Worm (Caenorhabditis elegans) whole organism, late embryonic: ENCODE data around the gene prk-2.

Experiments
- T23F11.4 ChIP-seq: fragments of 200-800 bp; sonication (Bioruptor generic); optimal IDR thresholded peaks from 2 replicates; lab custom pipeline; 2018; ENCODE audit warnings: mild to moderate bottlenecking, missing genetic modification characterization, missing compliant biosample characterization
- ahr-1 ChIP-seq: sonication (generic microtip); optimal IDR thresholded peaks from 2 replicates; lab custom pipeline; 2016; ENCODE audit warnings: missing genetic modification characterization, missing compliant biosample characterization
- ama-1 ChIP-seq: fragments of 150-350 bp; optimal IDR thresholded peaks from 2 replicates; lab custom pipeline; 2014
- ceh-2 ChIP-seq: sonication (generic microtip); optimal IDR thresholded peaks from 2 replicates; lab custom pipeline; 2016; ENCODE audit warnings: missing genotype, missing genetic modification characterization, missing compliant biosample characterization
- ceh-22 ChIP-seq: sonication (generic microtip); optimal IDR thresholded peaks from 2 replicates; lab custom pipeline; 2017; ENCODE audit warnings: missing biosample characterization, missing genetic modification characterization
- ceh-48 ChIP-seq: sonication (generic microtip); optimal IDR thresholded peaks from 2 replicates; lab custom pipeline; 2016; ENCODE audit warnings: missing genetic modification characterization, inconsistent platforms, missing compliant biosample characterization
- ceh-6 ChIP-seq: fragments of 200-800 bp; sonication (Bioruptor generic); optimal IDR thresholded peaks from 2 replicates; lab custom pipeline; 2018; ENCODE audit warnings: mild to moderate bottlenecking, missing genetic modification characterization, missing compliant biosample characterization
- ceh-9 ChIP-seq: sonication (generic microtip); optimal IDR thresholded peaks from 2 replicates; lab custom pipeline; 2016; ENCODE audit warnings: mild to moderate bottlenecking, missing genetic modification characterization, inconsistent platforms, missing compliant biosample characterization
- che-1 ChIP-seq: sonication (generic microtip); optimal IDR thresholded peaks from 2 replicates; lab custom pipeline; 2016; ENCODE audit warnings: mild to moderate bottlenecking, missing genetic modification characterization, missing compliant biosample characterization
- dmd-4 ChIP-seq: sonication (generic microtip); optimal IDR thresholded peaks from 2 replicates; lab custom pipeline; 2016; ENCODE audit warnings: borderline replicate concordance, missing genetic modification characterization, missing compliant biosample characterization
- dve-1 ChIP-seq: sonication (generic microtip); optimal IDR thresholded peaks from 2 replicates; lab custom pipeline; 2017; ENCODE audit warnings: antibody characterized with exemption, mild to moderate bottlenecking, missing genetic modification characterization, missing compliant biosample characterization
- elt-2 ChIP-seq: sonication (generic microtip); optimal IDR thresholded peaks from 2 replicates; lab custom pipeline; 2016; ENCODE audit warnings: missing genetic modification reagents, missing genetic modification characterization, missing compliant biosample characterization
- ets-4 ChIP-seq: sonication (generic microtip); optimal IDR thresholded peaks from 2 replicates; lab custom pipeline; 2016; ENCODE audit warnings: missing genetic modification characterization, missing compliant biosample characterization
- fkh-6 ChIP-seq: sonication (generic microtip); optimal IDR thresholded peaks from 2 replicates; lab custom pipeline; 2016; ENCODE audit warnings: missing genetic modification characterization, missing compliant biosample characterization
- gmeb-2 ChIP-seq: sonication (generic microtip); optimal IDR thresholded peaks from 2 replicates; lab custom pipeline; 2016; ENCODE audit warnings: missing genetic modification characterization, inconsistent platforms, missing compliant biosample characterization
- hlh-13 ChIP-seq: fragments of 200-800 bp; sonication (Bioruptor generic); optimal IDR thresholded peaks from 2 replicates; lab custom pipeline; 2018; ENCODE audit warnings: mild to moderate bottlenecking, missing genetic modification characterization, missing compliant biosample characterization
- hlh-15 ChIP-seq: sonication (generic microtip); optimal IDR thresholded peaks from 2 replicates; lab custom pipeline; 2016; ENCODE audit warnings: missing genetic modification characterization, missing compliant biosample characterization
- hlh-30 ChIP-seq: sonication (generic microtip); optimal IDR thresholded peaks from 2 replicates; lab custom pipeline; 2017; ENCODE audit warnings: antibody characterized with exemption, missing genetic modification characterization, missing compliant biosample characterization; ENCODE audit not compliant: insufficient read depth
- hlh-6 ChIP-seq: sonication (generic microtip); optimal IDR thresholded peaks from 2 replicates; lab custom pipeline; 2016; ENCODE audit warnings: missing genotype, missing genetic modification characterization, missing compliant biosample characterization
- nfya-1 ChIP-seq: sonication (generic microtip); optimal IDR thresholded peaks from 2 replicates; lab custom pipeline; 2017; ENCODE audit warnings: missing genetic modification characterization, mild to moderate bottlenecking, missing compliant biosample characterization, antibody characterized with exemption, moderate library complexity
- nhr-232 ChIP-seq: sonication (generic microtip); optimal IDR thresholded peaks from 2 replicates; lab custom pipeline; 2016; ENCODE audit warnings: missing genetic modification characterization, missing compliant biosample characterization
- npax-4 ChIP-seq: sonication (generic microtip); optimal IDR thresholded peaks from 2 replicates; lab custom pipeline; 2016; ENCODE audit warnings: missing genetic modification characterization, missing compliant biosample characterization
- pat-9 ChIP-seq: fragments of 200-800 bp; sonication (Bioruptor generic); optimal IDR thresholded peaks from 2 replicates; lab custom pipeline; 2018; ENCODE audit warnings: mild to moderate bottlenecking, missing genetic modification characterization, moderate library complexity, missing compliant biosample characterization
- pax-1 ChIP-seq: fragments of 150-350 bp; optimal IDR thresholded peaks from 2 replicates; lab custom pipeline; 2014; ENCODE audit warnings: missing biosample characterization, missing genetic modification characterization
- pha-2 ChIP-seq: sonication (generic microtip); optimal IDR thresholded peaks from 2 replicates; lab custom pipeline; 2017; ENCODE audit warnings: mild to moderate bottlenecking, missing genetic modification characterization, missing compliant biosample characterization
- pqm-1 ChIP-seq: sonication (generic microtip); optimal IDR thresholded peaks from 2 replicates; lab custom pipeline; 2016; ENCODE audit warnings: missing genetic modification characterization, missing compliant biosample characterization
- pros-1 ChIP-seq: fragments of 150-350 bp; optimal IDR thresholded peaks from 2 replicates; lab custom pipeline; 2014; ENCODE audit warnings: missing biosample characterization, missing genetic modification reagents, missing genetic modification characterization
- rnt-1 ChIP-seq: sonication (generic microtip); optimal IDR thresholded peaks from 2 replicates; lab custom pipeline; 2016; ENCODE audit warnings: missing genetic modification characterization, missing compliant biosample characterization
- sdc-2 ChIP-seq: sonication (generic microtip); optimal IDR thresholded peaks from 2 replicates; lab custom pipeline; 2016; ENCODE audit warnings: missing genotype, missing genetic modification characterization, missing compliant biosample characterization
- sox-2 ChIP-seq: fragments of 200-800 bp; sonication (Bioruptor generic); IDR thresholded peaks from 2 replicates; pipeline ENCODE4 v1.3.6; 2022; ENCODE audit warnings: missing genetic modification reagents, missing genetic modification characterization, missing compliant biosample characterization
- syd-9 ChIP-seq: sonication (generic microtip); optimal IDR thresholded peaks from 2 replicates; lab custom pipeline; 2016; ENCODE audit warnings: mild to moderate bottlenecking, missing genetic modification characterization, moderate library complexity, missing compliant biosample characterization
- tbx-2 ChIP-seq: sonication (generic microtip); optimal IDR thresholded peaks from 2 replicates; lab custom pipeline; 2016; ENCODE audit warnings: missing genetic modification characterization, missing compliant biosample characterization
- tbx-7 ChIP-seq: sonication (generic microtip); optimal IDR thresholded peaks from 2 replicates; lab custom pipeline; 2016; ENCODE audit warnings: missing genotype, missing genetic modification characterization, missing compliant biosample characterization
- ttx-3 ChIP-seq: sonication (generic microtip); optimal IDR thresholded peaks from 2 replicates; lab custom pipeline; 2016; ENCODE audit warnings: missing genetic modification reagents, missing genetic modification characterization, missing compliant biosample characterization
- unc-3 ChIP-seq, 2 experiments: fragments of 200-800 bp in 1 of 2; sonication (Bioruptor generic) in 1 of 2; sonication (generic microtip) in 1 of 2; conservative IDR thresholded peaks in 1 of 2; optimal IDR thresholded peaks in 1 of 2; 2 replicates each; pipeline versions ENCODE4 v1.3.6 to Lab custom; 2016 to 2022; ENCODE audit warnings: missing compliant biosample characterization in 2 of 2, missing genetic modification characterization in 2 of 2, missing genetic modification reagents in 1 of 2
- unc-42 ChIP-seq: sonication (generic microtip); optimal IDR thresholded peaks from 2 replicates; lab custom pipeline; 2016; ENCODE audit warnings: missing genotype, missing genetic modification characterization, missing compliant biosample characterization
- unc-55 ChIP-seq: sonication (generic microtip); optimal IDR thresholded peaks from 2 replicates; lab custom pipeline; 2017; ENCODE audit warnings: missing biosample characterization, missing genetic modification reagents, missing genetic modification characterization
- unc-86 ChIP-seq: sonication (generic microtip); optimal IDR thresholded peaks from 2 replicates; lab custom pipeline; 2016; ENCODE audit warnings: missing genetic modification characterization, missing compliant biosample characterization
- zip-5 ChIP-seq: sonication (generic microtip); optimal IDR thresholded peaks from 2 replicates; lab custom pipeline; 2016; ENCODE audit warnings: missing genetic modification characterization, missing compliant biosample characterization
- ztf-16 ChIP-seq: sonication (generic microtip); optimal IDR thresholded peaks from 2 replicates; lab custom pipeline; 2017; ENCODE audit warnings: missing genetic modification characterization, missing compliant biosample characterization

prk-2 gene

ce11 chrIII:3389426-3390020 lies 19.5 kb upstream of the prk-2 start, which contains the start of the genes elmd-1 and hecw-1 (continued):
- no peak for TF ChIP-seq ceh-9 (tag; lab: Kevin White, UChicago)
- TF ChIP-seq pax-1 (tag; lab: Kevin White, UChicago), result no peak
- TF ChIP-seq ceh-48, result no peak
- TF ChIP-seq rnt-1 (tag; lab: Kevin White, UChicago), result no peak
- TF ChIP-seq pat-9, result no peak
- TF ChIP-seq gmeb-2 (tag; lab: Kevin White, UChicago), result no peak
- TF ChIP-seq hlh-15 (tag; lab: Kevin White, UChicago), result no peak
- TF ChIP-seq unc-42 (tag; lab: Kevin White, UChicago), result no peak
- no peak for TF ChIP-seq npax-4 (tag; lab: Kevin White, UChicago)

ce11 chrIII:3382465-3382864 lies 12.5 kb upstream of the prk-2 start:
- TF ChIP-seq ahr-1 (tag; lab: Kevin White, UChicago) (no peak), nhr-232 (tag; lab: Kevin White, UChicago) (no peak), pax-1 (tag; lab: Kevin White, UChicago) (no peak), dmd-4 (tag; lab: Kevin White, UChicago) (no peak), ama-1 (no peak), T23F11.4 (GFP tag; lab: Kevin White, UChicago) (no peak), pros-1 (no peak), pqm-1 (tag; lab: Kevin White, UChicago) (no peak), syd-9 (tag; lab: Kevin White, UChicago) (no peak), tbx-2 (tag; lab: Kevin White, UChicago) (no peak), rnt-1 (tag; lab: Kevin White, UChicago) (no peak), pha-2 (no peak)

DNA sequence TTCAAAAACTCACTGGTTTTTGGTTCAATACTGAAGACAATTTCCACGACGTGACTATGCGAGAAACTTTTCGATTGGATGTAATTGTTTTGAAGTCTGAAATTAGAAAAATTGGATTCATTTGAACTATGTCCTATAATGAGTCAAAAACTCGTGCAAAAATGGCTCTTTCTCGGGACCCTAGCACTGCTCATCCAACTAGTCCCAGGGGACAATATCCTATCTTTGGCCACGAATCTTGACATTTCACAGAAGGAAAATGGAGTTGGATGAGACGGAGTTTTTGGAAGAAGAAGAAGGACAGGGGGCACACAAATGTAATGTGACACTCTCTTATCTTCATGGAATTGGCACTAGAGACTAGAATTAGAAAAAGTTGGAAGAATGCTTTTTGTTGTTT lies 11.9 kb upstream of the prk-2 start:
- TF ChIP-seq unc-3 (GFP tag; conservative IDR thresholded peaks at IDR 0.05; lab: Robert Waterston, UW) (no peak), unc-3 (tag; optimal IDR thresholded peaks at IDR 0.05; lab: Kevin White, UChicago) (peak; percentile 61), unc-86 (tag; lab: Kevin White, UChicago) (no peak), unc-55 (no peak), pha-2 (no peak)

DNA sequence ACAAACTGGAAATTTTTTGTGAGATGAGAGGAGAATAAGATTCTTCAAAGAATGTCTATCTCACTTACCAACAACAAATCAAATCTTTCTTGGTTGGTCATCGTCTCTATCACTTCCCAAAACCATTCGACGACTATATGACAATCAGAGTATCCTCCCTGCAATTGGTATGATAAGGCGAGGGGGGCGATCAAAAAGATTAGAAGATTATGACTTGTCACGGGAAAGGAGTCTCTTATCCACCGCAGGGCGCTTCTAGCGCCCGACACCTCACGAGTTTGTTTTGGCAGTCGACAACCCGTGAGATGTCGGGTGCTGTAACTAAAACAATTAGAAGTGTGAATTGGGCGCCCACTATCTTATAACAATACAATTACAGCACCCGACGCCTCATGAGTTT lies 7.7 kb upstream of the prk-2 start:
- TF ChIP-seq elt-2 (tag; lab: Kevin White, UChicago) (no peak), hlh-30 (no peak), pax-1 (tag; lab: Kevin White, UChicago) (no peak), zip-5 (tag; lab: Kevin White, UChicago) (no peak), pqm-1 (tag; lab: Kevin White, UChicago) (no peak), hlh-13 (GFP tag; lab: Kevin White, UChicago) (no peak), che-1 (no peak), hlh-6 (tag; lab: Kevin White, UChicago) (no peak), unc-86 (tag; lab: Kevin White, UChicago) (no peak), ttx-3 (tag; lab: Kevin White, UChicago) (no peak), ceh-22 (tag; lab: Kevin White, UChicago) (no peak), nhr-232 (tag; lab: Kevin White, UChicago) (no peak), ets-4 (tag; lab: Kevin White, UChicago) (no peak), unc-3 (GFP tag; conservative IDR thresholded peaks at IDR 0.05; lab: Robert Waterston, UW) (no peak), unc-3 (tag; optimal IDR thresholded peaks at IDR 0.05; lab: Kevin White, UChicago) (no peak), dmd-4 (tag; lab: Kevin White, UChicago) (no peak), pha-2 (no peak), sox-2 (GFP tag; lab: Robert Waterston, UW) (no peak)
- TF ChIP-seq, all 69 proteins: peak for 0

DNA sequence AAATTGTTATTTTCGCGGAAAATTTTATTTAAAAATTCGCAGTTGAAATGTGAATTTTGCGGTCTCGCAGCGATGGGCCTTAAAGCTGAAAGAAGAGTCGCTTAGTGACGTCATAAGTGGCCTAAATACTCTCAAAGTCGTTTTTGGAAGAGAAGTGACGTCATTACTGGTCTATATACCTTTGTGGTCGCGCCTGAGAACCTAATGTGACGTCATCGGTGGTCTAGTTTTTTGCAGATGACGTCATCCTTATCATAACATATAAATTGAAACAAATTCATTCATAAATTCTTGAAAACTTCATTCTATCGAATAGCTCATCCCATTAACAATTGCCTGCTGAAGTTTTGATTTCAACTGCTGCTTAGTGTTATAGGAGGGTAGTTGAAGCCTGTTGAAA lies 7.1 kb upstream of the prk-2 start:
- TF ChIP-seq ceh-6 (GFP tag; lab: Kevin White, UChicago) (no peak), tbx-2 (tag; lab: Kevin White, UChicago) (no peak), unc-42 (tag; lab: Kevin White, UChicago) (no peak), ztf-16 (tag; lab: Kevin White, UChicago) (no peak), elt-2 (tag; lab: Kevin White, UChicago) (no peak), dve-1 (tag; lab: Kevin White, UChicago) (no peak), ceh-9 (tag; lab: Kevin White, UChicago) (no peak), fkh-6 (tag; lab: Kevin White, UChicago) (no peak), pat-9 (no peak), pqm-1 (tag; lab: Kevin White, UChicago) (no peak), unc-86 (tag; lab: Kevin White, UChicago) (no peak), sdc-2 (tag; lab: Kevin White, UChicago) (no peak), pros-1 (no peak), hlh-6 (tag; lab: Kevin White, UChicago) (no peak), tbx-7 (tag; lab: Kevin White, UChicago) (no peak), zip-5 (tag; lab: Kevin White, UChicago) (no peak), nfya-1 (tag; lab: Kevin White, UChicago) (no peak), ceh-2 (tag; lab: Kevin White, UChicago) (no peak)
- TF ChIP-seq, all 69 proteins: peak for 0
